Worm (Caenorhabditis elegans) whole organism, L4 larva: Measurements from ENCODE around the gene tag-273.
"Not testable (repeated sequence)": the region's sequence is repeated elsewhere in the genome, so short reads cannot be mapped to it uniquely, and the experiment has no call there.

ENCODE experiments used
- R02D3.7 ChIP-seq: fragments of 150-350 bp; sonication (generic microtip); optimal IDR thresholded peaks from 3 replicates; lab custom pipeline; 2014; ENCODE audit warnings: missing biosample characterization, missing genetic modification characterization
- ama-1 ChIP-seq: fragments of 150-350 bp; optimal IDR thresholded peaks from 2 replicates; lab custom pipeline; 2014; ENCODE audit warnings: inconsistent platforms, mixed read lengths
- ceh-82 ChIP-seq: sonication (generic microtip); optimal IDR thresholded peaks from 2 replicates; lab custom pipeline; 2017; ENCODE audit warnings: missing biosample characterization, missing genetic modification characterization
- ces-1 ChIP-seq: fragments of 150-350 bp; sonication (generic microtip); optimal IDR thresholded peaks from 4 replicates; lab custom pipeline; 2014; ENCODE audit warnings: missing biosample characterization, missing genetic modification reagents, missing genetic modification characterization
- fkh-10 ChIP-seq: fragments of 150-350 bp; optimal IDR thresholded peaks from 2 replicates; lab custom pipeline; 2014; ENCODE audit warnings: missing biosample characterization, missing genetic modification reagents, missing genetic modification characterization
- mdt-29 ChIP-seq: fragments of 200-800 bp; sonication (Bioruptor generic); IDR thresholded peaks from 2 replicates; pipeline ENCODE4 v1.3.6; 2022; ENCODE audit warnings: missing genetic modification reagents, missing genetic modification characterization, missing compliant biosample characterization
- mxl-2 ChIP-seq: fragments of 200-800 bp; sonication (Bioruptor generic); conservative IDR thresholded peaks from 2 replicates; pipeline ENCODE4 v1.3.6; 2022; ENCODE audit warnings: missing genetic modification reagents, missing genetic modification characterization, missing compliant biosample characterization
- nhr-10 ChIP-seq: fragments of 150-350 bp; optimal IDR thresholded peaks from 2 replicates; lab custom pipeline; 2014; ENCODE audit warnings: missing biosample characterization, missing genetic modification characterization
- nhr-6 ChIP-seq: fragments of 150-350 bp; optimal IDR thresholded peaks from 2 replicates; lab custom pipeline; 2014; ENCODE audit warnings: missing biosample characterization, missing genetic modification characterization
- pha-4 ChIP-seq, 2 experiments: fragments of 150-350 bp in 1 of 2; fragments of 200-800 bp in 1 of 2; sonication (Bioruptor generic) in 1 of 2; IDR thresholded peaks in 1 of 2; optimal IDR thresholded peaks in 1 of 2; 2 replicates each; pipeline versions ENCODE4 v1.3.6 to Lab custom; 2014 to 2022; ENCODE audit warnings: missing genetic modification characterization in 2 of 2, missing genetic modification reagents in 2 of 2, missing biosample characterization in 1 of 2, missing compliant biosample characterization in 1 of 2
- spr-1 ChIP-seq: sonication (generic microtip); optimal IDR thresholded peaks from 2 replicates; lab custom pipeline; 2016; ENCODE audit warnings: mild to moderate bottlenecking, missing genetic modification characterization, missing compliant biosample characterization
- zag-1 ChIP-seq: fragments of 150-350 bp; optimal IDR thresholded peaks from 2 replicates; lab custom pipeline; 2014; ENCODE audit warnings: missing biosample characterization, missing genetic modification characterization
- zfp-2 ChIP-seq: sonication (generic microtip); optimal IDR thresholded peaks from 2 replicates; lab custom pipeline; 2016; ENCODE audit warnings: mild to moderate bottlenecking, missing genetic modification characterization, missing compliant biosample characterization
- zip-2 ChIP-seq: fragments of 150-350 bp; optimal IDR thresholded peaks from 2 replicates; lab custom pipeline; 2014; ENCODE audit warnings: missing biosample characterization, missing genetic modification characterization

ce11 chrIV:14510344-14510793, 5.4 kb upstream of the tag-273 start:
- TF ChIP-seq nhr-6 (tag; lab: Kevin White, UChicago); fkh-10 (GFP tag; lab: Kevin White, UChicago); spr-1 (tag; lab: Kevin White, UChicago); zfp-2 (tag; lab: Kevin White, UChicago); zag-1 (tag; lab: Kevin White, UChicago); ceh-82 (tag; lab: Kevin White, UChicago); ces-1; pha-4 (GFP tag; IDR thresholded peaks at IDR 0.05; lab: Robert Waterston, UW); pha-4 (tag; optimal IDR thresholded peaks at IDR 0.05; lab: Kevin White, UChicago); mxl-2 (GFP tag; lab: Robert Waterston, UW); R02D3.7; zip-2 (tag; lab: Kevin White, UChicago); ama-1 (lab: Kevin White, UChicago); mdt-29; nhr-10 (tag; lab: Kevin White, UChicago): not testable (repeated sequence)
